Worm (Caenorhabditis elegans) whole organism, young adult: ENCODE measurements around the gene Y39G8B.5.
A peak's percentile ranks its signal among the peaks of the same experiment; 100 is the strongest.

ENCODE experiments used
- B0035.1 ChIP-seq: sonication (generic microtip); optimal IDR thresholded peaks from 2 replicates; lab custom pipeline; 2016; ENCODE audit warnings: missing genetic modification characterization, mild to moderate bottlenecking, missing compliant biosample characterization, missing genotype, missing genetic modification reagents
- C06A6.2 ChIP-seq: fragments of 200-800 bp; sonication (Bioruptor generic); conservative IDR thresholded peaks from 2 replicates; pipeline ENCODE4 v1.3.6; 2022; ENCODE audit warnings: missing genetic modification characterization, missing compliant biosample characterization
- C17E4.6 ChIP-seq: fragments of 200-800 bp; sonication (Bioruptor generic); IDR thresholded peaks from 2 replicates; pipeline ENCODE4 v1.3.6; 2022; ENCODE audit warnings: missing genetic modification reagents, missing genetic modification characterization, missing compliant biosample characterization
- F23B12.7 ChIP-seq: sonication (generic microtip); optimal IDR thresholded peaks from 2 replicates; lab custom pipeline; 2017; ENCODE audit warnings: missing genetic modification characterization, mild to moderate bottlenecking, missing compliant biosample characterization, antibody characterized with exemption, moderate library complexity; ENCODE audit not compliant: insufficient read depth
- F37B4.10 ChIP-seq: fragments of 200-800 bp; sonication (Bioruptor generic); IDR thresholded peaks from 2 replicates; pipeline ENCODE4 v1.3.6; 2022; ENCODE audit warnings: missing genetic modification characterization, missing compliant biosample characterization
- F39B2.1 ChIP-seq: fragments of 200-800 bp; sonication (Bioruptor generic); IDR thresholded peaks from 2 replicates; pipeline ENCODE4 v1.3.6; 2022; ENCODE audit warnings: missing genetic modification reagents, missing genetic modification characterization, missing compliant biosample characterization
- K12H6.12 ChIP-seq: fragments of 200-800 bp; sonication (Bioruptor generic); optimal IDR thresholded peaks from 2 replicates; lab custom pipeline; 2018; ENCODE audit warnings: mild to moderate bottlenecking, missing genetic modification characterization, missing compliant biosample characterization
- ZK185.1 ChIP-seq: sonication (generic microtip); optimal IDR thresholded peaks from 2 replicates; lab custom pipeline; 2016; ENCODE audit warnings: mild to moderate bottlenecking, missing genetic modification characterization, missing compliant biosample characterization; ENCODE audit not compliant: poor library complexity, severe bottlenecking
- attf-3 ChIP-seq: fragments of 200-800 bp; sonication (Bioruptor generic); conservative IDR thresholded peaks from 2 replicates; pipeline ENCODE4 v1.3.6; 2022; ENCODE audit warnings: missing genetic modification reagents, missing genetic modification characterization, missing compliant biosample characterization
- attf-6 ChIP-seq: fragments of 200-800 bp; sonication (Bioruptor generic); IDR thresholded peaks from 2 replicates; pipeline ENCODE4 v1.3.6; 2022; ENCODE audit warnings: missing genetic modification reagents, missing genetic modification characterization, missing compliant biosample characterization
- cebp-2 ChIP-seq: fragments of 200-800 bp; sonication (Bioruptor generic); IDR thresholded peaks from 2 replicates; pipeline ENCODE4 v1.3.6; 2022; ENCODE audit warnings: missing genetic modification characterization, missing compliant biosample characterization
- ceh-27 ChIP-seq: fragments of 200-800 bp; sonication (Bioruptor generic); optimal IDR thresholded peaks from 2 replicates; lab custom pipeline; 2018; ENCODE audit warnings: mild to moderate bottlenecking, missing genetic modification characterization, moderate library complexity, missing compliant biosample characterization
- ceh-58 ChIP-seq: fragments of 200-800 bp; sonication (Bioruptor generic); IDR thresholded peaks from 2 replicates; pipeline ENCODE4 v1.3.6; 2022; ENCODE audit warnings: missing genetic modification characterization, missing compliant biosample characterization
- ceh-91 ChIP-seq: fragments of 200-800 bp; sonication (Bioruptor generic); IDR thresholded peaks from 2 replicates; pipeline ENCODE4 v1.3.6; 2022; ENCODE audit warnings: missing genetic modification reagents, missing genetic modification characterization, missing compliant biosample characterization
- egl-18 ChIP-seq: fragments of 200-800 bp; sonication (Bioruptor generic); IDR thresholded peaks from 2 replicates; pipeline ENCODE4 v1.3.6; 2022; ENCODE audit warnings: missing genetic modification reagents, missing genetic modification characterization, missing compliant biosample characterization
- egrh-3 ChIP-seq: fragments of 200-800 bp; sonication (Bioruptor generic); IDR thresholded peaks from 2 replicates; pipeline ENCODE4 v1.3.6; 2022; ENCODE audit warnings: missing genetic modification reagents, missing genetic modification characterization, missing compliant biosample characterization
- hlh-12 ChIP-seq: sonication (generic microtip); optimal IDR thresholded peaks from 2 replicates; lab custom pipeline; 2016; ENCODE audit warnings: missing genetic modification characterization, missing compliant biosample characterization
- hmg-1.2 ChIP-seq: fragments of 200-800 bp; sonication (Bioruptor generic); IDR thresholded peaks from 2 replicates; pipeline ENCODE4 v1.3.6; 2022; ENCODE audit warnings: missing genetic modification reagents, missing genetic modification characterization, missing compliant biosample characterization
- hsf-1 ChIP-seq: fragments of 200-800 bp; sonication (Bioruptor generic); IDR thresholded peaks from 2 replicates; pipeline ENCODE4 v1.3.6; 2022; ENCODE audit warnings: missing genetic modification reagents, missing genetic modification characterization, missing compliant biosample characterization
- let-607 ChIP-seq, 2 experiments: fragments of 200-800 bp in 1 of 2; sonication (Bioruptor generic) in 1 of 2; sonication (generic microtip) in 1 of 2; optimal IDR thresholded peaks; 2 replicates each; lab custom pipeline; 2016 to 2018; ENCODE audit warnings: mild to moderate bottlenecking in 2 of 2, missing compliant biosample characterization in 2 of 2, missing genetic modification characterization in 2 of 2, moderate library complexity in 2 of 2, missing genotype in 1 of 2
- lir-1 ChIP-seq: fragments of 200-800 bp; sonication (Bioruptor generic); conservative IDR thresholded peaks from 2 replicates; pipeline ENCODE4 v1.3.6; 2022; ENCODE audit warnings: missing genetic modification reagents, missing genetic modification characterization, missing compliant biosample characterization
- lsl-1 ChIP-seq: fragments of 200-800 bp; sonication (Bioruptor generic); optimal IDR thresholded peaks from 2 replicates; lab custom pipeline; 2018; ENCODE audit warnings: mild to moderate bottlenecking, missing genetic modification characterization, moderate library complexity, missing compliant biosample characterization
- lsy-27 ChIP-seq: sonication (generic microtip); optimal IDR thresholded peaks from 2 replicates; lab custom pipeline; 2017; ENCODE audit warnings: missing genetic modification characterization, mild to moderate bottlenecking, missing compliant biosample characterization, antibody characterized with exemption, missing genotype, borderline replicate concordance; ENCODE audit not compliant: insufficient read depth
- madf-3 ChIP-seq: fragments of 200-800 bp; sonication (Bioruptor generic); IDR thresholded peaks from 2 replicates; pipeline ENCODE4 v1.3.6; 2022; ENCODE audit warnings: missing genetic modification reagents, missing genetic modification characterization, missing compliant biosample characterization
- mel-28 ChIP-seq: sonication (generic microtip); optimal IDR thresholded peaks from 2 replicates; lab custom pipeline; 2016; ENCODE audit warnings: borderline replicate concordance, mild to moderate bottlenecking, missing genetic modification characterization, missing compliant biosample characterization
- mes-4 ChIP-seq: sonication (generic microtip); optimal IDR thresholded peaks from 2 replicates; lab custom pipeline; 2016; ENCODE audit warnings: missing genotype, missing genetic modification characterization, missing compliant biosample characterization
- nfyb-1 ChIP-seq: fragments of 200-800 bp; sonication (Bioruptor generic); IDR thresholded peaks from 2 replicates; pipeline ENCODE4 v1.3.6; 2022; ENCODE audit warnings: missing genetic modification reagents, missing genetic modification characterization, missing compliant biosample characterization
- nhr-120 ChIP-seq: fragments of 200-800 bp; sonication (Bioruptor generic); IDR thresholded peaks from 2 replicates; pipeline ENCODE4 v1.3.6; 2022; ENCODE audit warnings: missing genetic modification characterization, missing compliant biosample characterization
- nhr-179 ChIP-seq: sonication (generic microtip); optimal IDR thresholded peaks from 2 replicates; lab custom pipeline; 2016; ENCODE audit warnings: mild to moderate bottlenecking, missing genetic modification characterization, missing compliant biosample characterization
- nhr-80 ChIP-seq: sonication (generic microtip); optimal IDR thresholded peaks from 2 replicates; lab custom pipeline; 2016; ENCODE audit warnings: missing genetic modification characterization, missing compliant biosample characterization
- pbrm-1 ChIP-seq: fragments of 200-800 bp; sonication (Bioruptor generic); IDR thresholded peaks from 2 replicates; pipeline ENCODE4 v1.3.6; 2022; ENCODE audit warnings: missing genetic modification reagents, missing genetic modification characterization, missing compliant biosample characterization
- rpc-1 ChIP-seq, 2 experiments: fragments of 150-350 bp in 1 of 2; sonication (generic microtip) in 1 of 2; optimal IDR thresholded peaks; 2 replicates each; lab custom pipeline; 2014 to 2018; ENCODE audit warnings: missing biosample characterization in 1 of 2, missing genetic modification characterization in 1 of 2, missing genetic modification reagents in 1 of 2, missing genotype in 1 of 2
- sdz-38 ChIP-seq: sonication (generic microtip); optimal IDR thresholded peaks from 2 replicates; lab custom pipeline; 2016; ENCODE audit warnings: missing genotype, missing genetic modification characterization, missing compliant biosample characterization
- sea-2 ChIP-seq: fragments of 200-800 bp; sonication (Bioruptor generic); IDR thresholded peaks from 2 replicates; pipeline ENCODE4 v1.3.6; 2022; ENCODE audit warnings: missing genetic modification characterization, missing compliant biosample characterization
- snpc-4 ChIP-seq, 5 experiments: fragments of 150-350 bp in 1 of 5; sonication (generic microtip) in 4 of 5; optimal IDR thresholded peaks; 2 replicates each; lab custom pipeline; 2014 to 2018; ENCODE audit warnings: missing genetic modification characterization in 5 of 5, missing biosample characterization in 3 of 5, antibody characterized with exemption in 2 of 5, mild to moderate bottlenecking in 2 of 5, missing compliant biosample characterization in 2 of 5, missing genotype in 2 of 5, moderate library complexity in 2 of 5, missing genetic modification reagents in 1 of 5
- tbp1 ChIP-seq: fragments of 200-800 bp; sonication (Bioruptor generic); optimal IDR thresholded peaks from 2 replicates; lab custom pipeline; 2018; ENCODE audit warnings: mild to moderate bottlenecking, missing genetic modification characterization, missing compliant biosample characterization
- tbx-9 ChIP-seq: sonication (generic microtip); optimal IDR thresholded peaks from 2 replicates; lab custom pipeline; 2016; ENCODE audit warnings: borderline replicate concordance, missing genetic modification characterization, inconsistent platforms, missing compliant biosample characterization
- unc-62 ChIP-seq: fragments of 150-350 bp; optimal IDR thresholded peaks from 2 replicates; lab custom pipeline; 2014; ENCODE audit warnings: missing biosample characterization, missing genetic modification reagents, missing genetic modification characterization
- ztf-18 ChIP-seq: sonication (generic microtip); optimal IDR thresholded peaks from 2 replicates; lab custom pipeline; 2016; ENCODE audit warnings: missing genotype, mild to moderate bottlenecking, missing genetic modification characterization, missing compliant biosample characterization
- ztf-26 ChIP-seq: sonication (generic microtip); optimal IDR thresholded peaks from 2 replicates; lab custom pipeline; 2017; ENCODE audit warnings: missing genetic modification characterization, missing compliant biosample characterization
- ztf-3 ChIP-seq: fragments of 200-800 bp; sonication (Bioruptor generic); optimal IDR thresholded peaks from 2 replicates; lab custom pipeline; 2018; ENCODE audit warnings: mild to moderate bottlenecking, missing genetic modification characterization, missing compliant biosample characterization
- ztf-6 ChIP-seq: fragments of 200-800 bp; sonication (Bioruptor generic); IDR thresholded peaks from 2 replicates; pipeline ENCODE4 v1.3.6; 2022; ENCODE audit warnings: missing genetic modification reagents, missing genetic modification characterization, missing compliant biosample characterization

The Y39G8B.5 gene

DNA sequence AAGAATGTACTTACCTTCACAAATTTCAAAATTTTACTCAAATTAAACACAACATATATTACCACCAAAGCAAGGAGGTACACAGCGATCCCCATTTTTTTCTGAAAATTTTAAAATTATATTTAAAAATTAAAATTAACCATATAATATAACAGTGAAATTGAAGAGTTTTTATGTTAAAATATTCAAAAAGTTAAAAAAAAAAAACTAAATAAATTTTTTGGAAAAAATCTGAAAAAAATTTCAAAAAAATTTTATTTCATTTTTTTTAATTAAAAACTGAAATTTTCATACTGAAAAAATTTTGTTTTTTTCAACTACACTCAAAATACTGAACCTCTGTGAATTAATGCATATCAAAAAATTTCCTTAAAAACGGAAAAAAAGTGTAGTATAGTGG lies 25.2 kb upstream of the Y39G8B.5 start, which contains the start of gene cyp-37A1:
cyp-37A1 (minus strand) TSS at position 101 of the 400 bp plus-strand sequence.
- TF ChIP-seq K12H6.12 (tag; lab: Kevin White, UChicago) (no peak), mes-4 (tag; lab: Kevin White, UChicago) (no peak), ztf-6 (GFP tag; lab: Robert Waterston, UW) (no peak), nfyb-1 (no peak), ceh-27 (GFP tag; lab: Kevin White, UChicago) (no peak), ztf-18 (no peak), madf-3 (GFP tag; lab: Robert Waterston, UW) (no peak), sdz-38 (tag; lab: Kevin White, UChicago) (no peak), ceh-91 (GFP tag; lab: Robert Waterston, UW) (no peak), lsy-27 (tag; lab: Kevin White, UChicago) (no peak), nhr-80 (tag; lab: Kevin White, UChicago) (no peak), B0035.1 (tag; lab: Kevin White, UChicago) (no peak), F23B12.7 (tag; lab: Kevin White, UChicago) (no peak), unc-62 (GFP tag; lab: Kevin White, UChicago) (no peak), ztf-26 (tag; lab: Kevin White, UChicago) (no peak), cebp-2 (GFP tag; lab: Robert Waterston, UW) (no peak), let-607 (tag; optimal IDR thresholded peaks at IDR 0.05; lab: Kevin White, UChicago) (no peak)

DNA sequence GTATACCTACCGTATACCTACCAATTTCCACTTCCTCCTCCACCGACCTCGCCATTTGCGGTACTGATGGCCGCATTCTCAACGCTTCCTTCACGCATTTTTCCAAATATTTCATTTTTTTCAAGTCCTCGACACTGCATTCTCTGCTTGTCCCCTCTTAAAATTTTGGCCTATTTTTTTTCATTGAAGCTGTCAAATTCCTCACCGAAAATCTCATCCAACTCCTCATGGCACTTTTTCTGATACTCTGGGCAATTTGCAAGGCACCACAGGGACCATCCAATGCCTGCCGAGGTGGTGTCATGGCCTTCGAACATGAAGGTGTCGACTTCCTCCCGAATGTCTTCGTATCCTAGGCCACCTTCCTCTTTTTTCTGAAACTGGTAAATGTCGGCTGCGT lies 23.0 kb upstream of the Y39G8B.5 start:
- TF ChIP-seq F37B4.10 (GFP tag; lab: Robert Waterston, UW), result 0 out of 2 replicates have a peak, but pooled peaks have one; percentile 48
- no peak for TF ChIP-seq ztf-3 (GFP tag; lab: Kevin White, UChicago)

DNA sequence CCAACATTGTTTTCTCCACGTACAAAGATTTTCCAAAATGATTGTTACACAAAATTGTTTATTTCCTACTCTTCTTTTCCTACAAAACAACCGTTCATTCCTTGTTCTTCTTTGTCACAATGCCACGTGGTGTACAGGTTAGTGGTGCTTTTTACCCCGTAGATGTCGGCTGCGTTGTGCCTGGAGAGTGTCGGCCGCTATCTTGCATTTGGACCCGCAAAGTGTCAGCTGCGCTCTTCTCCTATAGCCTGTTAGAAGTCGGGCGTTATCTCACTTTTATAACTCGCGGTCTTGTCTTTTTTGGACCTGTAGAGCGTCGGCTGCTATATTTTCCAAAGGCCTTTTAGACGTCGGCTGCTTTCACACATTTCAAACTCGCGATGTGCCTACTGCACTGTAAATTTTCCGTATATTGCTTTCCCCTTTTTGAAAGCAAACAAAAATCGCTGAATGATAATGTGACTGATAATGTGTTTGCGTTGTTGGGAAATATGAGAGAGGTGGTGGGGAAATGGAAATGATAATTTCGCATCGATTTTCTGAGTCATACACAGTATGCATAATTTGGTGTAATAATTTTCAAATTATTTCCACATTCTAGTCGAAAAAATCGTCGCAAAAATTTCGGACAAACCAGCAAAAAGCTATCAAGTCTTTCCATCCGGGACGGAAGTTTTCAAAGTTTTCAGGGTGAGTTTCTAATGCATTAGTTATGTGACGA lies 19.2 kb upstream of the Y39G8B.5 start, which contains the start of gene F01D5.8:
F01D5.8 (plus strand) TSS at position 51 of the 721 bp plus-strand sequence.
- TF ChIP-seq C17E4.6 (GFP tag; lab: Robert Waterston, UW), result no peak
- TF ChIP-seq attf-6 (GFP tag; lab: Robert Waterston, UW), result no peak
- TF ChIP-seq rpc-1 (optimal IDR thresholded peaks at IDR 0.05; lab: Kevin White, UChicago), result no peak
- no peak for TF ChIP-seq rpc-1 (tag; optimal IDR thresholded peaks at IDR 0.05; lab: Kevin White, UChicago)
- no peak for TF ChIP-seq snpc-4 (GFP tag; optimal IDR thresholded peaks at IDR 0.05; lab: Kevin White, UChicago)
- peak; percentile 35 to 87 (median 74) for TF ChIP-seq snpc-4 (tag; optimal IDR thresholded peaks at IDR 0.05; lab: Kevin White, UChicago)
- no peak for TF ChIP-seq F39B2.1
- peak; percentile 59 for TF ChIP-seq nhr-80 (tag; lab: Kevin White, UChicago)
- TF ChIP-seq hmg-1.2 (GFP tag; lab: Robert Waterston, UW), result no peak
- TF ChIP-seq egrh-3 (GFP tag; lab: Robert Waterston, UW), result no peak
- TF ChIP-seq hsf-1 (GFP tag; lab: Robert Waterston, UW), result no peak
- no peak for TF ChIP-seq ZK185.1 (tag; lab: Kevin White, UChicago)
- no peak for TF ChIP-seq tbx-9 (tag; lab: Kevin White, UChicago)
- no peak for TF ChIP-seq ceh-58 (GFP tag; lab: Robert Waterston, UW)
- no peak for TF ChIP-seq attf-3
- TF ChIP-seq, all 124 proteins: peak for 2

DNA sequence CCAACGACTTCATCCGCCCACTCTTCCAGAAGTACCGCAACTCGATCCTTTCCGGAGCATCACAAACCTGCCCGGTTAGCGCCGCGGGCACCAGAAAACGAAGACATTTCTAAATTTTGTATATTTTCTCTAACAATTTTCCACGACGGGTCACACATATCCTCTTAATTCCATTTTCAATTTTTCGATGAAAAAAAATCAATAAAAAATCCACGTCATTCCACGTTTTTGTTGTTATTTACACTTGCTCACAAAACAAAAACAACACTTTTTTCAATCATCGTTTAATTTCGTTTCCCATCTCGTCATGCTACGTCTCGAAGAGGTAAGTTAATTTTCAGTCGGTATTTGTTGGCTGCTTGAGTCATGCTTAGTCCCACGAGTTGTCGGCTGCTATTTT lies 16.7 kb upstream of the Y39G8B.5 start, which contains the start of gene F01D5.7:
F01D5.7 (plus strand) TSS at position 301 of the 400 bp plus-strand sequence.
- TF ChIP-seq attf-3 (no peak), hlh-12 (tag; lab: Kevin White, UChicago) (no peak), pbrm-1 (no peak), nhr-179 (tag; lab: Kevin White, UChicago) (no peak), sea-2 (GFP tag; lab: Robert Waterston, UW) (no peak), mel-28 (tag; lab: Kevin White, UChicago) (no peak), lir-1 (GFP tag; lab: Robert Waterston, UW) (no peak), egl-18 (GFP tag; lab: Robert Waterston, UW) (no peak), ztf-26 (tag; lab: Kevin White, UChicago) (no peak), nhr-120 (GFP tag; lab: Robert Waterston, UW) (no peak), C06A6.2 (no peak), tbp1 (GFP tag; lab: Kevin White, UChicago) (no peak), lsl-1 (GFP tag; lab: Kevin White, UChicago) (no peak)
